Worm (Caenorhabditis elegans): Measurements from ENCODE around the gene wbp-2.

Gene wbp-2

DNA sequence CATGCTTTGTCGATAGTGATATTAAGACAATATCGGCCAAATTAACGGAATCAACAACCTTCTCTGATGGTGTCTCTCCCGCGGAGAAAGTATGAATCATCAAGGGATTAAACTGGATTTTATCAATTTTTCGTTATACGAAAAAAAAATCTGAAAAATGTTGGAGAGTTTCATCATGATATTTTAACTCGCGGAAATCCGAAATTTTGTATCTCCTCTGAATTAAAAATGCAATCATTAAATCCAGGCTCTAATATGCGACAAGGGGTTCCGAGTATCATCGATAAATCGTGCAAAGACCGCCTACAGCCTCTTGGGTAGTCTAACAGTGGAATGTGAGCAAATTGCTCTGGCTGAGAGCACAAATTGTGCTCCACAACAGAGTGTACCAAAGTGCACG lies 47.6 kb downstream of the wbp-2 start, which contains the start of gene C06C3.10:
Gene C06C3.10, minus strand, starts transcription at position 101 of the 400 bp plus-strand sequence.
- TF ChIP-seq snpc-4 (GFP tag; optimal IDR thresholded peaks at IDR 0.05) (no peak), snpc-4 (tag; optimal IDR thresholded peaks at IDR 0.05) (no peak), fkh-3 (tag; optimal IDR thresholded peaks at IDR 0.05) (no peak), ZK185.1 (tag; optimal IDR thresholded peaks at IDR 0.05; ENCODE audit: poor library complexity, severe bottlenecking) (no peak), nhr-27 (tag; optimal IDR thresholded peaks at IDR 0.05) (no peak), hmg-1.2 (GFP tag; IDR thresholded peaks at IDR 0.05) (no peak), Y67H2A.10 (GFP tag; conservative IDR thresholded peaks at IDR 0.05) (no peak), nfya-2 (GFP tag; IDR thresholded peaks at IDR 0.05) (no peak), lin-35 (GFP tag; optimal IDR thresholded peaks at IDR 0.05) (no peak), Y79H2A.3 (GFP tag; conservative IDR thresholded peaks at IDR 0.05) (no peak), nhr-179 (tag; optimal IDR thresholded peaks at IDR 0.05) (no peak), gei-17 (GFP tag; optimal IDR thresholded peaks at IDR 0.05) (no peak), F22D6.2 (tag; optimal IDR thresholded peaks at IDR 0.05) (no peak), ceh-100 (GFP tag; IDR thresholded peaks at IDR 0.05) (no peak), ztf-3 (GFP tag; optimal IDR thresholded peaks at IDR 0.05) (no peak)

DNA sequence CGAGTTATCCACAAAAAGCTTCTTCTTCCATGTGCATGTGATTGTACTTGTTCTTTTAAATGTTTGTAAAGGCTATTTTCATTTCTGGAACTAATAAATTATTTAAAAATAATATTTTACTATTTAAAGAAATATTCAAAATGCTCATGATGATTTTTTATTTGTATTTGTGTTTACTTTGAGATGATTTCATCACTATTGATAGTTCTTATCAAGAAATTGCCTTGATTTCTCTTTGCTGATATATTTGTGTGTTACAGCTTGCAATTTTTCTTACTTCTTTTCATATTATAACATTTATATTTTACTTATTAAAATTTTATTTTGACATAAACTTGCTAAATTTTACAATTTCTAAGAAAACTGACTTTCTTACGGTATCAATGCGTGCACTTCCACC lies 48.6 kb downstream of the wbp-2 start:
- TF ChIP-seq F39B2.1 (GFP tag; IDR thresholded peaks at IDR 0.05) (no peak), C17E4.6 (GFP tag; IDR thresholded peaks at IDR 0.05) (no peak), attf-6 (GFP tag; IDR thresholded peaks at IDR 0.05) (no peak), nfyb-1 (GFP tag; IDR thresholded peaks at IDR 0.05) (no peak), hmg-20 (GFP tag; IDR thresholded peaks at IDR 0.05) (no peak), egrh-3 (GFP tag; IDR thresholded peaks at IDR 0.05) (no peak), dpff-1 (tag; optimal IDR thresholded peaks at IDR 0.05) (no peak), die-1 (tag; optimal IDR thresholded peaks at IDR 0.05) (no peak), Y53F4B.3 (GFP tag; IDR thresholded peaks at IDR 0.05) (no peak), fkh-3 (tag; optimal IDR thresholded peaks at IDR 0.05) (no peak), mxl-1 (tag; optimal IDR thresholded peaks at IDR 0.05) (no peak), egl-18 (GFP tag; IDR thresholded peaks at IDR 0.05) (no peak), D2030.7 (GFP tag; IDR thresholded peaks at IDR 0.05) (no peak), xnd-1 (tag; optimal IDR thresholded peaks at IDR 0.05) (no peak), F37B4.10 (GFP tag; IDR thresholded peaks at IDR 0.05) (no peak), tbp1 (GFP tag; optimal IDR thresholded peaks at IDR 0.05) (no peak), F55B11.4 (tag; optimal IDR thresholded peaks at IDR 0.05; ENCODE audit: borderline replicate concordance, insufficient read depth) (no peak), K12H6.12 (tag; optimal IDR thresholded peaks at IDR 0.05) (no peak), F33H1.4 (GFP tag; IDR thresholded peaks at IDR 0.05) (no peak)

DNA sequence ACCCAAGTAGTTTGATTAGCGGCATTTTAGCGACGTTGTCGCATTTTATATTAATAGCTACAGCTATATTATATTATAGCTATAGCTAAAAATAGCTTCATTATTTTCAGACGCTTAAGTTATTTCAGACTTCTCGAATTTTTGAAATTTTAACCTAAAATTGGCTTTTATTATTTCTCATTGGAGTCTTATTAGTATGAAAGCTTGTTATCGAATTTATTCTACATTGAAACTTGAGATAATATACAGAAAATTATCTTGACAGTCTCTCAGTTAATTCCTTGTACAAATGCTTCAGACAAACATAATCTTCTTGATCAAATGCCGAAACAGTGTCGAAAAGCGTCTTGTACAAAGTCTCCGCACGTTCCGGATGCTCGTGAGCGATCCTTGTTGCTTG lies 50.2 kb downstream of the wbp-2 start, which contains the start of gene srh-48:
Gene srh-48, plus strand, starts transcription at position 301 of the 400 bp plus-strand sequence.
- TF ChIP-seq attf-5 (GFP tag; optimal IDR thresholded peaks at IDR 0.05) (no peak), ceh-100 (GFP tag; IDR thresholded peaks at IDR 0.05) (no peak), ztf-25 (GFP tag; IDR thresholded peaks at IDR 0.05) (no peak), pbrm-1 (GFP tag; IDR thresholded peaks at IDR 0.05) (no peak), lsy-27 (tag; optimal IDR thresholded peaks at IDR 0.05; ENCODE audit: borderline replicate concordance, insufficient read depth) (no peak), C06A6.2 (GFP tag; conservative IDR thresholded peaks at IDR 0.05) (no peak), nhr-27 (tag; optimal IDR thresholded peaks at IDR 0.05) (no peak), mel-28 (tag; optimal IDR thresholded peaks at IDR 0.05; ENCODE audit: borderline replicate concordance) (no peak), chd-7 (tag; optimal IDR thresholded peaks at IDR 0.05) (no peak), Y67H2A.10 (GFP tag; conservative IDR thresholded peaks at IDR 0.05) (no peak)

Measured in whole organism, young adult.